Worm (Caenorhabditis elegans) whole organism, L2 larva: ENCODE data around the gene lam-1.

Source experiments
- R02D3.7 ChIP-seq: fragments of 150-350 bp; optimal IDR thresholded peaks from 2 replicates; lab custom pipeline; 2014; ENCODE audit warnings: missing biosample characterization, missing genetic modification characterization
- ama-1 ChIP-seq: fragments of 150-350 bp; optimal IDR thresholded peaks from 2 replicates; lab custom pipeline; 2018; ENCODE audit warnings: inconsistent platforms
- elt-3 ChIP-seq: sonication (generic microtip); optimal IDR thresholded peaks from 2 replicates; lab custom pipeline; 2017; ENCODE audit warnings: missing biosample characterization, missing genetic modification characterization
- lin-13 ChIP-seq: fragments of 150-350 bp; optimal IDR thresholded peaks from 2 replicates; lab custom pipeline; 2014; ENCODE audit warnings: missing biosample characterization, missing genetic modification reagents, missing genetic modification characterization
- lsy-2 ChIP-seq, 2 experiments: fragments of 150-350 bp in 1 of 2; sonication (generic microtip) in 1 of 2; optimal IDR thresholded peaks; 2 replicates each; lab custom pipeline; 2014 to 2017; ENCODE audit warnings: missing biosample characterization in 2 of 2, missing genetic modification characterization in 2 of 2
- mdl-1 ChIP-seq, 2 experiments: fragments of 150-350 bp in 1 of 2; sonication (generic microtip) in 1 of 2; optimal IDR thresholded peaks; 2 replicates each; lab custom pipeline; 2017; ENCODE audit warnings: missing biosample characterization in 2 of 2, missing genetic modification characterization in 2 of 2
- nhr-11 ChIP-seq: fragments of 150-350 bp; optimal IDR thresholded peaks from 2 replicates; lab custom pipeline; 2014; ENCODE audit warnings: missing biosample characterization, missing genetic modification characterization
- nhr-12 ChIP-seq: fragments of 150-350 bp; optimal IDR thresholded peaks from 2 replicates; lab custom pipeline; 2014; ENCODE audit warnings: missing biosample characterization, missing genetic modification characterization
- nhr-237 ChIP-seq: fragments of 150-350 bp; optimal IDR thresholded peaks from 2 replicates; lab custom pipeline; 2014; ENCODE audit warnings: missing biosample characterization, missing genetic modification characterization
- nhr-6 ChIP-seq: fragments of 150-350 bp; optimal IDR thresholded peaks from 2 replicates; lab custom pipeline; 2014; ENCODE audit warnings: missing biosample characterization, missing genetic modification characterization
- sma-9 ChIP-seq, 2 experiments: fragments of 150-350 bp in 1 of 2; sonication (generic microtip) in 1 of 2; optimal IDR thresholded peaks; 2 replicates each; lab custom pipeline; 2014 to 2016; ENCODE audit warnings: missing genetic modification characterization in 2 of 2, mild to moderate bottlenecking in 1 of 2, missing biosample characterization in 1 of 2, missing compliant biosample characterization in 1 of 2, missing genetic modification reagents in 1 of 2, moderate library complexity in 1 of 2
- ztf-11 ChIP-seq: sonication (generic microtip); optimal IDR thresholded peaks from 2 replicates; lab custom pipeline; 2017; ENCODE audit warnings: missing biosample characterization, missing genetic modification characterization
- ztf-4 ChIP-seq: fragments of 150-350 bp; optimal IDR thresholded peaks from 2 replicates; lab custom pipeline; 2014; ENCODE audit warnings: missing biosample characterization, missing genetic modification characterization

DNA sequence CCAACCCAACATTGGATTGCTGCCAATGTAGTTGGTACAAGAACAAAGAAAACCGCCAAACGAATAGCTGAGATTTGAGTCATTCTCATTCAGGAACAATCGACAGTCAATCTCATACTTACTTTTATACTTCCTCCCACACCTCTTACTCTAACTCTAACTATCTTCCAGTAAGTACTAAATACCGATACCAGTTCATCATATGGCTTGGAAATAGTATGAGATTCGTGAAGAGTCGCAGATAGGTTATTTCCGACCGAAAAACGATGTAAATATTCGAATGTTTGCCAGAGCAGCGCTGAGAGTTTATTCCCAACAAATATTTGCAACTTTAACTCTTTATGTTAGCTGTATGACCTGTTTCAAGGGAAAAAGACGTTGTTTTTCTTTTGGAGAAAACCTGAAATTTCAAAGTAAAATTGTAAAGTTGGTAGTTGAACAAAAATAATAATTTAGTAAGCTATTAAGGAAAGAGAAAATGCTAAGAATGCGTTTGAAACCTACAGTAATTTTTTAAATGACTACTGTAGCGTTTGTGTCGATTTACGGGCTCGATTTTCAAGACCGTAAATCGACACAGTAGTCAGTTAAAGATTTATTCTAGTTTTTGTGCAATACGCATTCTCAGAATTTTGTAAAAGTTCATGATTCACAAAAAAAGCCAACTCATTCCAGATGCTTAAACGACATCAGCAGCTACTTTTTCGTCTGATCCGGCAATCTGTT, 13.5 kb downstream of the lam-1 start, which contains the start of the genes W03F8.6 and mtrf-1L:
- TF ChIP-seq lsy-2 (tag; optimal IDR thresholded peaks at IDR 0.05; lab: Kevin White, UChicago): no peak
- no peak for TF ChIP-seq ztf-4 (tag; lab: Kevin White, UChicago)
- no peak for TF ChIP-seq elt-3 (tag; lab: Kevin White, UChicago)
- TF ChIP-seq lin-13 (GFP tag; lab: Kevin White, UChicago): no peak
- no peak for TF ChIP-seq R02D3.7 (tag; lab: Kevin White, UChicago)
- TF ChIP-seq ama-1 (lab: Kevin White, UChicago): no peak
- TF ChIP-seq nhr-6: no peak
- no peak for TF ChIP-seq nhr-237 (tag; lab: Kevin White, UChicago)
- TF ChIP-seq sma-9 (GFP tag; optimal IDR thresholded peaks at IDR 0.05; lab: Kevin White, UChicago): no peak
- no peak for TF ChIP-seq sma-9 (tag; optimal IDR thresholded peaks at IDR 0.05; lab: Kevin White, UChicago)
- TF ChIP-seq nhr-12 (tag; lab: Kevin White, UChicago): no peak
- TF ChIP-seq ztf-11: no peak
- TF ChIP-seq nhr-11 (tag; lab: Kevin White, UChicago): no peak
- no peak for TF ChIP-seq mdl-1 (tag; optimal IDR thresholded peaks at IDR 0.05; lab: Kevin White, UChicago)
